Worm (Caenorhabditis elegans) whole organism, L2 larva: ENCODE results near the gene gos-28.

Experiments used
- aly-2 ChIP-seq: fragments of 150-350 bp; optimal IDR thresholded peaks from 2 replicates; lab custom pipeline; 2014; ENCODE audit warnings: missing biosample characterization, missing genetic modification characterization
- ama-1 ChIP-seq: fragments of 150-350 bp; optimal IDR thresholded peaks from 2 replicates; lab custom pipeline; 2018; ENCODE audit warnings: inconsistent platforms
- lsy-2 ChIP-seq, 2 experiments: fragments of 150-350 bp in 1 of 2; sonication (generic microtip) in 1 of 2; optimal IDR thresholded peaks; 2 replicates each; lab custom pipeline; 2014 to 2017; ENCODE audit warnings: missing biosample characterization in 2 of 2, missing genetic modification characterization in 2 of 2
- nhr-77 ChIP-seq: fragments of 150-350 bp; optimal IDR thresholded peaks from 2 replicates; lab custom pipeline; 2014; ENCODE audit warnings: missing biosample characterization, missing genetic modification characterization
- snpc-4 ChIP-seq: fragments of 150-350 bp; optimal IDR thresholded peaks from 2 replicates; lab custom pipeline; 2014; ENCODE audit warnings: missing biosample characterization, missing genetic modification characterization
- unc-39 ChIP-seq: fragments of 150-350 bp; optimal IDR thresholded peaks from 2 replicates; lab custom pipeline; 2014; ENCODE audit warnings: missing biosample characterization, missing genetic modification characterization

ce11 chrIII:7353871-7354270 is 4.9 kb upstream of the gos-28 start, which contains the start of gene F08F8.9:
- TF ChIP-seq ama-1 (lab: Kevin White, UChicago) (no peak), nhr-77 (tag; lab: Kevin White, UChicago) (no peak), unc-39 (tag; lab: Kevin White, UChicago) (no peak), lsy-2 (tag; optimal IDR thresholded peaks at IDR 0.05; lab: Kevin White, UChicago) (no peak), snpc-4 (no peak), aly-2 (tag; lab: Kevin White, UChicago) (no peak)
